Worm (Caenorhabditis elegans): Measurements from ENCODE around the gene fbxc-36.

The fbxc-36 gene

DNA sequence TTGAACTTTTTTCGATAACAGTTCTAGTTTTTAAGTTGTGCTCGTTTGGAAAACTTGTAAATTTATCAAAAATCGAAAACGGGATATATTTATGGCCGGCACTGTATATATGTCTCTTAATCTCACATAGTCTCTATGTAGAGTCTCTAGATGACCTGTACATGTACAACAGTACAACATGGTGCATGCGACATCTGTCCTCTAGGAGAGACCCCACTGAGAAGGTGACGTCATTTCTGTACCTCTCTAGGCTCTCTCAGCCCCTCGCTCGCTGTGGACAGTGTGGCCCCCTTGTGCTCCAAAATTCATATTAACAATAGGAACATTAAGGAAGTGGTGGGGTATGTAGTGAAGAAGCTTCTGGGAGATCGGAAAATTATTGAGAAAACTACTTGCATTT is 3.5 kb upstream of the fbxc-36 start:
- TF ChIP-seq attf-5 (GFP tag; optimal IDR thresholded peaks at IDR 0.05) (no peak), chd-7 (tag; optimal IDR thresholded peaks at IDR 0.05) (no peak), unc-130 (GFP tag; optimal IDR thresholded peaks at IDR 0.05) (no peak), lin-40 (tag; optimal IDR thresholded peaks at IDR 0.05) (no peak), hsf-1 (GFP tag; IDR thresholded peaks at IDR 0.05) (no peak), B0261.1 (tag; optimal IDR thresholded peaks at IDR 0.05) (no peak), ccch-3 (GFP tag; optimal IDR thresholded peaks at IDR 0.05) (no peak), tbp1 (GFP tag; optimal IDR thresholded peaks at IDR 0.05) (no peak), C06A6.2 (GFP tag; conservative IDR thresholded peaks at IDR 0.05) (no peak), snpc-1.1 (tag; optimal IDR thresholded peaks at IDR 0.05; ENCODE audit: insufficient read depth) (no peak), ztf-18 (tag; optimal IDR thresholded peaks at IDR 0.05) (no peak), F23B12.7 (tag; optimal IDR thresholded peaks at IDR 0.05; ENCODE audit: insufficient read depth) (no peak), Y53G8AR.9 (GFP tag; conservative IDR thresholded peaks at IDR 0.05) (no peak)

ce11 chrII:938549-938948 is 2.2 kb upstream of the fbxc-36 start, which contains the start of gene R07C3.3:
TSS of gene R07C3.3 (plus strand) at chrII:938849.
- no peak for TF ChIP-seq K11D2.4 (GFP tag; IDR thresholded peaks at IDR 0.05)
- no peak for TF ChIP-seq pha-4 (tag; optimal IDR thresholded peaks at IDR 0.05)
- TF ChIP-seq athp-1 (tag; optimal IDR thresholded peaks at IDR 0.05): no peak
- no peak for TF ChIP-seq ceh-100 (GFP tag; IDR thresholded peaks at IDR 0.05)
- TF ChIP-seq nfya-2 (GFP tag; IDR thresholded peaks at IDR 0.05): no peak
- no peak for TF ChIP-seq ztf-26 (tag; optimal IDR thresholded peaks at IDR 0.05)
- TF ChIP-seq Y53G8AR.9 (GFP tag; conservative IDR thresholded peaks at IDR 0.05): no peak
- TF ChIP-seq lsy-27 (tag; optimal IDR thresholded peaks at IDR 0.05; ENCODE audit: borderline replicate concordance, insufficient read depth): no peak
- TF ChIP-seq let-607 (tag; optimal IDR thresholded peaks at IDR 0.05): no peak
- no peak for TF ChIP-seq madf-3 (GFP tag; IDR thresholded peaks at IDR 0.05)
- no peak for TF ChIP-seq let-526 (GFP tag; IDR thresholded peaks at IDR 0.05)

ce11 chrII:943773-944172 is 3.0 kb downstream of the fbxc-36 start, which contains the start of gene clec-43:
TSS of gene clec-43 (plus strand) at chrII:944066.
- peak; percentile 70 for TF ChIP-seq nhr-80 (tag; optimal IDR thresholded peaks at IDR 0.05)
- TF ChIP-seq F37B4.10 (GFP tag; IDR thresholded peaks at IDR 0.05): 0 out of 2 replicates have a peak, but pooled peaks have one; percentile 23
- TF ChIP-seq attf-3 (GFP tag; conservative IDR thresholded peaks at IDR 0.05): no peak
- no peak for TF ChIP-seq akir-1 (GFP tag; optimal IDR thresholded peaks at IDR 0.05)
- TF ChIP-seq C06A6.2 (GFP tag; conservative IDR thresholded peaks at IDR 0.05): no peak

- TF ChIP-seq ztf-3 (GFP tag; optimal IDR thresholded peaks at IDR 0.05) (no peak), nfya-1 (tag; optimal IDR thresholded peaks at IDR 0.05; ENCODE audit: borderline replicate concordance, insufficient read depth) (no peak), ama-1 (optimal IDR thresholded peaks at IDR 0.05) (no peak), ama-1 (GFP tag; optimal IDR thresholded peaks at IDR 0.05) (no peak), let-607 (tag; optimal IDR thresholded peaks at IDR 0.05) (no peak), C06A6.2 (GFP tag; conservative IDR thresholded peaks at IDR 0.05) (no peak), nhr-80 (tag; optimal IDR thresholded peaks at IDR 0.05) (no peak), cebp-1 (GFP tag; IDR thresholded peaks at IDR 0.05) (no peak), cebp-1 (tag; optimal IDR thresholded peaks at IDR 0.05) (no peak), nhr-27 (tag; optimal IDR thresholded peaks at IDR 0.05) (no peak), F52B5.7 (tag; optimal IDR thresholded peaks at IDR 0.05) (no peak), bed-1 (GFP tag; IDR thresholded peaks at IDR 0.05) (no peak), nhr-120 (GFP tag; IDR thresholded peaks at IDR 0.05) (no peak), K12H6.12 (tag; optimal IDR thresholded peaks at IDR 0.05) (no peak)
These were observed 7.3 kb downstream of the fbxc-36 start, which contains the start of gene fbxc-32 for ce11 chrII:948091-948490. TSS of gene fbxc-32 (minus strand) at chrII:948191.
